Worm (Caenorhabditis elegans): Measurements from ENCODE around the gene srd-43.

srd-43 gene

DNA sequence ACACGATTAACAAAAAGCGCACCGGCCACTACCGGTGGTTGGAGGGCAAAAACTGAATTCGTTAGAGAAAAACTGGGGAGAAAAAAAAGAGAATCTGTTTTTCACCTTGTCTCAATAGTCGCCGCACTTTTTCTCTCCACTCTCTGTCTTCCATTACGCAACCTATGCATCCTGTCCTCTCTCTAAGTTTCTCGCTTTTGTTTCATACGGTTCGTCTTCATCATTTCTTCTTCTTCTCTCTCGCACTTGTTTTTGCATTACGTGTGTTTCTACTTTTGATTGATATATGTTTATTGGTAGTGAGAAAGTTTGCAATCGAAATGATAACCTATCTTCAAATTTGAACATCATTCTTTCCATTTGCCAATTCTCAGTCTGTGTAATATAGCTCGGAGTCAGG lies 14.9 kb upstream of the srd-43 start (continued):
- TF ChIP-seq madf-5 (GFP tag; IDR thresholded peaks at IDR 0.05) (no peak), F49E8.2 (tag; optimal IDR thresholded peaks at IDR 0.05; ENCODE audit: borderline replicate concordance) (no peak), nhr-25 (tag; optimal IDR thresholded peaks at IDR 0.05; ENCODE audit: borderline replicate concordance, insufficient read depth) (peak; percentile 50), nhr-42 (GFP tag; IDR thresholded peaks at IDR 0.05) (no peak), aha-1 (tag) (no peak), dmd-6 (GFP tag; IDR thresholded peaks at IDR 0.05) (peak; percentile 31; the same call in 1 of the 2 replicates), dpl-1 (GFP tag; optimal IDR thresholded peaks at IDR 0.05) (no peak), nhr-6 (tag; optimal IDR thresholded peaks at IDR 0.05) (no peak), zip-2 (tag; optimal IDR thresholded peaks at IDR 0.05) (no peak), hmg-1.1 (GFP tag; IDR thresholded peaks at IDR 0.05) (no peak), lin-38 (GFP tag; IDR thresholded peaks at IDR 0.05) (no peak), saeg-2 (GFP tag; IDR thresholded peaks at IDR 0.05) (no peak), snpc-4 (tag; optimal IDR thresholded peaks at IDR 0.05) (no peak), nhr-77 (tag; optimal IDR thresholded peaks at IDR 0.05) (peak; percentile 6), dmd-9 (GFP tag; IDR thresholded peaks at IDR 0.05) (no peak), unc-62 (GFP tag; optimal IDR thresholded peaks at IDR 0.05 in 1 of 2) (peak in 1 of 2 experiments; percentile 97), unc-62 (tag; optimal IDR thresholded peaks at IDR 0.05) (no peak), mxl-3 (GFP tag; optimal IDR thresholded peaks at IDR 0.05) (peak; percentile 16), set-16 (GFP tag; IDR thresholded peaks at IDR 0.05) (no peak), ztf-7 (tag; optimal IDR thresholded peaks at IDR 0.05) (no peak), lin-1 (GFP tag; IDR thresholded peaks at IDR 0.05) (no peak), hlh-11 (tag; optimal IDR thresholded peaks at IDR 0.05) (peak; percentile 79), nhr-10 (tag; optimal IDR thresholded peaks at IDR 0.05) (peak; percentile 2), nhr-111 (GFP tag; optimal IDR thresholded peaks at IDR 0.05) (no peak), php-3 (GFP tag; IDR thresholded peaks at IDR 0.05) (peak; percentile 46; the same call in 1 of the 2 replicates), hlh-30 (tag; optimal IDR thresholded peaks at IDR 0.05; ENCODE audit: insufficient read depth) (peak; percentile 44), pqm-1 (tag; optimal IDR thresholded peaks at IDR 0.05) (peak; percentile 0), madf-9 (GFP tag; conservative IDR thresholded peaks at IDR 0.05) (no peak), Y105C5A.15 (GFP tag; IDR thresholded peaks at IDR 0.05) (no peak), duxl-1 (tag; optimal IDR thresholded peaks at IDR 0.05; ENCODE audit: poor library complexity) (no peak), T20F7.1 (GFP tag; optimal IDR thresholded peaks at IDR 0.05) (no peak), ZK546.5 (tag; optimal IDR thresholded peaks at IDR 0.05) (no peak), R02D3.7 (tag; optimal IDR thresholded peaks at IDR 0.05) (no peak), nhr-11 (tag; optimal IDR thresholded peaks at IDR 0.05) (peak; percentile 50)

DNA sequence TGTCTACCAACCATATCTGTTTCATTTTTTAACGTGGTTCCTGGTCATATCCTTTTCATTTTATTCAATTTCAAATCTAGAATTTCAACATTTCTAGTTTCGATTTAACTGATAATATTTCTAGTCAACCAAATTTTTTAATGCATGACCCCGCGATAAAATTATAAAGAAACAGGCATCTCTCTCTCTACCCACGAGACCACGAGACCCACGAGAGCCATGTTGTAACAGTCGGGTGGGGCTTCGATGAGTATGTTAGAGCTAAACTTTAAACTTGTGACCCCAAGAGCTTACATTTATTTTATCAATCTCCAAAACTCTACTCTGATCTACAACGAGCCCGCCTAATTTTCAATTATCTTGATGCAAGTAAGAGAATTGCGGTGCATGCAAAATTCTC lies 12.7 kb upstream of the srd-43 start:
- TF ChIP-seq dve-1 (tag; optimal IDR thresholded peaks at IDR 0.05; ENCODE audit: insufficient read depth) (peak; percentile 66), Y105C5A.15 (GFP tag; IDR thresholded peaks at IDR 0.05) (no peak), F37D6.2 (tag; optimal IDR thresholded peaks at IDR 0.05) (no peak), mdl-1 (tag; optimal IDR thresholded peaks at IDR 0.05) (peak in 1 of 2 experiments; percentile 20), hlh-30 (tag; optimal IDR thresholded peaks at IDR 0.05; ENCODE audit: insufficient read depth) (peak; percentile 72), lin-39 (tag; optimal IDR thresholded peaks at IDR 0.05) (no peak), nhr-237 (tag; optimal IDR thresholded peaks at IDR 0.05) (no peak)

DNA sequence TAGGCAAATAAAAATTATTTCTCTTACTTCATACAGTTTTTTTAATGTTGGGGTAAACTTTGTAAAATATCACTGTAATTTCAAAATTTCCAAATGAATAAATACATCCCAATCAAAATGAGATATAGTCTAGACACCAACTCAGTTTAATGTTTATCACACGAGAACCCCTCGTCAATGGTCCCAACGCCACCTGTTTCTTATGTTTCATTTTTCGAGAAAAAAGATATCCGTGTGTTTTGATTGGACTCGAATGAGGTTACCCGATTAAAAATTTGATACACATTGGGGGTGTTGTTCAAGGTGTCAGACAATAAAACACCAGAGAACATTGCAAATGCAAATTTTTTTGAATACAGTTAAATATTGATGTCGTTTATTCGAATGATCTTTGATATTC lies 11.9 kb upstream of the srd-43 start:
- TF ChIP-seq nhr-11 (tag; optimal IDR thresholded peaks at IDR 0.05): peak; percentile 33
- TF ChIP-seq daf-16 (GFP tag; optimal IDR thresholded peaks at IDR 0.05): peak in 1 of 2 experiments; percentile 45
- TF ChIP-seq daf-16 (tag; optimal IDR thresholded peaks at IDR 0.05): no peak
- TF ChIP-seq zfp-3 (GFP tag; conservative IDR thresholded peaks at IDR 0.05): no peak
- TF ChIP-seq attf-4 (tag; optimal IDR thresholded peaks at IDR 0.05): no peak
